Worm (Caenorhabditis elegans) whole organism, L3 larva: ENCODE results near the gene sru-2.

Experiments
- nhr-25 ChIP-seq: sonication (generic microtip); optimal IDR thresholded peaks from 2 replicates; lab custom pipeline; 2017; ENCODE audit warnings: missing biosample characterization, missing genetic modification characterization
- pha-4 ChIP-seq: fragments of 150-350 bp; optimal IDR thresholded peaks from 2 replicates; lab custom pipeline; 2014; ENCODE audit warnings: missing biosample characterization, missing genetic modification reagents, missing genetic modification characterization

- TF ChIP-seq nhr-25 (tag; lab: Kevin White, UChicago), result no peak
- no peak for TF ChIP-seq pha-4 (tag; lab: Kevin White, UChicago)
Measured at ce11 chrIV:9496306-9496705, 10.2 kb downstream of the sru-2 start, which contains the start of gene sru-3.
